Worm (Caenorhabditis elegans) whole organism, L2 larva: ENCODE results near the gene R07A4.4.

Experiments
- ZK546.5 ChIP-seq: sonication (generic microtip); optimal IDR thresholded peaks from 2 replicates; lab custom pipeline; 2017; ENCODE audit warnings: missing biosample characterization, missing genetic modification characterization
- alr-1 ChIP-seq: fragments of 150-350 bp; optimal IDR thresholded peaks from 2 replicates; lab custom pipeline; 2014; ENCODE audit warnings: missing biosample characterization, missing genetic modification characterization
- aly-2 ChIP-seq: fragments of 150-350 bp; optimal IDR thresholded peaks from 2 replicates; lab custom pipeline; 2014; ENCODE audit warnings: missing biosample characterization, missing genetic modification characterization
- ama-1 ChIP-seq: fragments of 150-350 bp; optimal IDR thresholded peaks from 2 replicates; lab custom pipeline; 2018; ENCODE audit warnings: inconsistent platforms
- lsy-2 ChIP-seq, 2 experiments: fragments of 150-350 bp in 1 of 2; sonication (generic microtip) in 1 of 2; optimal IDR thresholded peaks; 2 replicates each; lab custom pipeline; 2014 to 2017; ENCODE audit warnings: missing biosample characterization in 2 of 2, missing genetic modification characterization in 2 of 2
- nhr-10 ChIP-seq: sonication (generic microtip); optimal IDR thresholded peaks from 2 replicates; lab custom pipeline; 2017; ENCODE audit warnings: missing biosample characterization, missing genetic modification characterization
- nhr-25 ChIP-seq: fragments of 150-350 bp; sonication (generic microtip); optimal IDR thresholded peaks from 3 replicates; lab custom pipeline; 2014; ENCODE audit warnings: missing biosample characterization, missing genetic modification characterization
- unc-62 ChIP-seq: fragments of 150-350 bp; optimal IDR thresholded peaks from 2 replicates; lab custom pipeline; 2014; ENCODE audit warnings: missing biosample characterization, missing genetic modification reagents, missing genetic modification characterization
- ztf-11 ChIP-seq: sonication (generic microtip); optimal IDR thresholded peaks from 2 replicates; lab custom pipeline; 2017; ENCODE audit warnings: missing biosample characterization, missing genetic modification characterization

DNA sequence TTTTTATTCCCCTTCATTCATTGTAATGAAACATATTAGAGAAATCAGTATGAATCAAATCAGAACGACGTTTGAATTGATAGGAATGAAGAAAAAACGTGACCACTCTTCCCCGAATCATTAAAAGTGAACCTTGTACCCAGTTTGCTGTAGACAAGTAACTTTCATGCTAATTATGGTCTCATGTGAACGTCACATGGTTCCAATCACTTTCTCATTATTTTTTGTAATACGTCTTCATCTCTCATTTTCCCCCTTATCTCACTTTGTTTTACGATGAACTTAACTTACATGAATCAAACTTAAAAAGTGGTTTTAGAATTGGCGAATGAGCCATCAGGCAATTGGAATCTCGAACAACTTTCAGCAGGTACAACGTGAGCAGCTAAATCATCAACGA lies 15.3 kb upstream of the R07A4.4 start:
- TF ChIP-seq ztf-11 (no peak), ZK546.5 (tag; lab: Kevin White, UChicago) (no peak), lsy-2 (tag; optimal IDR thresholded peaks at IDR 0.05; lab: Kevin White, UChicago) (peak in 1 of 2 experiments; percentile 20), aly-2 (no peak), alr-1 (tag; lab: Kevin White, UChicago) (no peak), unc-62 (GFP tag; lab: Kevin White, UChicago) (no peak), nhr-10 (tag; lab: Kevin White, UChicago) (no peak), ama-1 (lab: Kevin White, UChicago) (no peak), nhr-25 (peak; percentile 92)
